Worm (Caenorhabditis elegans) whole organism, L1 larva: ENCODE results near the gene arv-1.

Experiments
- C04F5.9 ChIP-seq: sonication (generic microtip); optimal IDR thresholded peaks from 2 replicates; lab custom pipeline; 2016; ENCODE audit warnings: missing genetic modification characterization, missing compliant biosample characterization
- C16A3.4 ChIP-seq: fragments of 150-350 bp; optimal IDR thresholded peaks from 2 replicates; lab custom pipeline; 2014; ENCODE audit warnings: missing biosample characterization, missing genetic modification characterization
- F16B12.6 ChIP-seq: fragments of 150-350 bp; optimal IDR thresholded peaks from 2 replicates; lab custom pipeline; 2014; ENCODE audit warnings: missing biosample characterization, missing genetic modification characterization
- Y116A8C.19 ChIP-seq: sonication (generic microtip); optimal IDR thresholded peaks from 2 replicates; lab custom pipeline; 2016; ENCODE audit warnings: missing compliant biosample characterization, missing genetic modification characterization, borderline replicate concordance
- alr-1 ChIP-seq: fragments of 200-800 bp; sonication (Bioruptor generic); optimal IDR thresholded peaks from 2 replicates; lab custom pipeline; 2018; ENCODE audit warnings: borderline replicate concordance, mild to moderate bottlenecking, missing genetic modification characterization, missing compliant biosample characterization
- ama-1 ChIP-seq: fragments of 150-350 bp; optimal IDR thresholded peaks from 2 replicates; lab custom pipeline; 2014
- blmp-1 ChIP-seq: fragments of 150-350 bp; optimal IDR thresholded peaks from 2 replicates; lab custom pipeline; 2014; ENCODE audit warnings: missing biosample characterization, missing genetic modification characterization
- ceh-8 ChIP-seq: fragments of 200-800 bp; sonication (Bioruptor generic); optimal IDR thresholded peaks from 2 replicates; lab custom pipeline; 2018; ENCODE audit warnings: mild to moderate bottlenecking, missing genetic modification characterization, moderate library complexity, missing compliant biosample characterization
- ceh-90 ChIP-seq: sonication (generic microtip); optimal IDR thresholded peaks from 2 replicates; lab custom pipeline; 2016; ENCODE audit warnings: missing genetic modification characterization, missing compliant biosample characterization
- ces-1 ChIP-seq: fragments of 150-350 bp; optimal IDR thresholded peaks from 2 replicates; lab custom pipeline; 2014; ENCODE audit warnings: missing biosample characterization, missing genetic modification reagents, missing genetic modification characterization
- dpl-1 ChIP-seq, 3 experiments: fragments of 150-350 bp in 2 of 3; sonication (generic microtip) in 1 of 3; optimal IDR thresholded peaks; 2 replicates each; lab custom pipeline; 2014 to 2017; ENCODE audit warnings: missing biosample characterization in 3 of 3, missing genetic modification characterization in 3 of 3, missing genetic modification reagents in 3 of 3
- dsc-1 ChIP-seq: sonication (generic microtip); optimal IDR thresholded peaks from 2 replicates; lab custom pipeline; 2016; ENCODE audit warnings: mild to moderate bottlenecking, missing genetic modification characterization, missing compliant biosample characterization
- efl-1 ChIP-seq, 4 experiments: fragments of 150-350 bp; optimal IDR thresholded peaks in 3 of 4; peaks in 1 of 4; 1 replicate in 1 of 4; 2 replicates in 3 of 4; lab custom pipeline; 2014; ENCODE audit warnings: missing biosample characterization in 2 of 4, missing genetic modification characterization in 2 of 4, missing genetic modification reagents in 2 of 4
- efl-3 ChIP-seq: fragments of 200-800 bp; sonication (Bioruptor generic); optimal IDR thresholded peaks from 2 replicates; lab custom pipeline; 2018; ENCODE audit warnings: mild to moderate bottlenecking, missing genetic modification characterization, missing compliant biosample characterization
- egl-13 ChIP-seq: sonication (generic microtip); optimal IDR thresholded peaks from 2 replicates; lab custom pipeline; 2016; ENCODE audit warnings: missing genotype, missing genetic modification reagents, missing genetic modification characterization, missing compliant biosample characterization
- egl-27 ChIP-seq, 2 experiments: fragments of 150-350 bp in 1 of 2; sonication (generic microtip); optimal IDR thresholded peaks; 3 replicates each; lab custom pipeline; 2017 to 2018; ENCODE audit warnings: missing biosample characterization in 2 of 2, missing genetic modification characterization in 2 of 2, missing genetic modification reagents in 2 of 2
- elt-2 ChIP-seq: sonication (generic microtip); optimal IDR thresholded peaks from 2 replicates; lab custom pipeline; 2016; ENCODE audit warnings: missing genetic modification characterization, mild to moderate bottlenecking, inconsistent platforms, missing compliant biosample characterization, missing genetic modification reagents
- elt-3 ChIP-seq, 6 experiments: fragments of 150-350 bp in 1 of 6; sonication (generic microtip); optimal IDR thresholded peaks; 2 replicates each; lab custom pipeline; 2017 to 2018; ENCODE audit warnings: missing biosample characterization in 6 of 6, missing genetic modification characterization in 6 of 6, inconsistent platforms in 1 of 6
- ets-5 ChIP-seq: fragments of 200-800 bp; sonication (Bioruptor generic); IDR thresholded peaks from 2 replicates; pipeline ENCODE4 v1.3.6; 2022; ENCODE audit warnings: missing genetic modification characterization, missing compliant biosample characterization
- fkh-10 ChIP-seq: sonication (generic microtip); optimal IDR thresholded peaks from 2 replicates; lab custom pipeline; 2017; ENCODE audit warnings: missing biosample characterization, missing genetic modification reagents, missing genetic modification characterization
- fos-1 ChIP-seq: fragments of 150-350 bp; optimal IDR thresholded peaks from 2 replicates; lab custom pipeline; 2014; ENCODE audit warnings: missing biosample characterization, missing genetic modification characterization
- grh-1 ChIP-seq: fragments of 200-800 bp; sonication (Bioruptor generic); IDR thresholded peaks from 2 replicates; pipeline ENCODE4 v1.3.6; 2022; ENCODE audit warnings: missing genetic modification reagents, missing genetic modification characterization, missing compliant biosample characterization
- irx-1 ChIP-seq: sonication (generic microtip); optimal IDR thresholded peaks from 2 replicates; lab custom pipeline; 2016; ENCODE audit warnings: missing genetic modification characterization, missing compliant biosample characterization
- isw-1 ChIP-seq: fragments of 200-800 bp; sonication (Bioruptor generic); IDR thresholded peaks from 2 replicates; pipeline ENCODE4 v1.3.6; 2022; ENCODE audit warnings: missing genetic modification characterization, missing compliant biosample characterization
- lin-15B ChIP-seq: fragments of 150-350 bp; sonication (generic microtip); optimal IDR thresholded peaks from 3 replicates; lab custom pipeline; 2014; ENCODE audit warnings: missing biosample characterization, missing genetic modification characterization
- lin-35 ChIP-seq, 2 experiments: fragments of 150-350 bp; optimal IDR thresholded peaks; 2 replicates each; lab custom pipeline; 2014; ENCODE audit warnings: missing biosample characterization in 2 of 2, missing genetic modification characterization in 2 of 2, missing genetic modification reagents in 2 of 2
- lir-3 ChIP-seq: sonication (generic microtip); optimal IDR thresholded peaks from 2 replicates; lab custom pipeline; 2016; ENCODE audit warnings: mild to moderate bottlenecking, missing genetic modification characterization, moderate library complexity, missing compliant biosample characterization; ENCODE audit not compliant: poor library complexity
- lsy-2 ChIP-seq, 2 experiments: fragments of 150-350 bp; optimal IDR thresholded peaks; 2 replicates each; lab custom pipeline; 2014; ENCODE audit warnings: missing biosample characterization in 2 of 2, missing genetic modification characterization in 2 of 2
- mab-9 ChIP-seq: fragments of 200-800 bp; sonication (Bioruptor generic); IDR thresholded peaks from 2 replicates; pipeline ENCODE4 v1.3.6; 2022; ENCODE audit warnings: missing genetic modification reagents, missing genetic modification characterization, missing compliant biosample characterization
- nhr-11 ChIP-seq: fragments of 150-350 bp; optimal IDR thresholded peaks from 2 replicates; lab custom pipeline; 2014; ENCODE audit warnings: missing biosample characterization, missing genetic modification characterization
- nhr-20 ChIP-seq: sonication (generic microtip); optimal IDR thresholded peaks from 2 replicates; lab custom pipeline; 2016; ENCODE audit warnings: mild to moderate bottlenecking, missing genetic modification characterization, missing compliant biosample characterization
- nhr-71 ChIP-seq: sonication (generic microtip); optimal IDR thresholded peaks from 2 replicates; lab custom pipeline; 2016; ENCODE audit warnings: mild to moderate bottlenecking, missing genetic modification characterization, moderate library complexity, missing compliant biosample characterization
- nhr-85 ChIP-seq: sonication (generic microtip); peaks from one replicate; lab custom pipeline; 2016; ENCODE audit warnings: missing genetic modification characterization, inconsistent platforms, missing compliant biosample characterization
- nhr-90 ChIP-seq: sonication (generic microtip); optimal IDR thresholded peaks from 2 replicates; lab custom pipeline; 2016; ENCODE audit warnings: mild to moderate bottlenecking, missing genetic modification characterization, missing compliant biosample characterization; ENCODE audit not compliant: poor library complexity
- pag-3 ChIP-seq: sonication (generic microtip); optimal IDR thresholded peaks from 2 replicates; lab custom pipeline; 2017; ENCODE audit warnings: missing genetic modification characterization, mild to moderate bottlenecking, missing compliant biosample characterization, antibody characterized with exemption, borderline replicate concordance; ENCODE audit not compliant: insufficient read depth
- pax-3 ChIP-seq: fragments of 200-800 bp; sonication (Bioruptor generic); optimal IDR thresholded peaks from 2 replicates; lab custom pipeline; 2018; ENCODE audit warnings: mild to moderate bottlenecking, missing genetic modification characterization, moderate library complexity, missing compliant biosample characterization
- pqm-1 ChIP-seq: sonication (generic microtip); optimal IDR thresholded peaks from 3 replicates; lab custom pipeline; 2017; ENCODE audit warnings: missing biosample characterization, missing genetic modification characterization
- rnt-1 ChIP-seq: sonication (generic microtip); optimal IDR thresholded peaks from 2 replicates; lab custom pipeline; 2016; ENCODE audit warnings: mild to moderate bottlenecking, missing genetic modification characterization, moderate library complexity, missing compliant biosample characterization
- snu-23 ChIP-seq: sonication (generic microtip); optimal IDR thresholded peaks from 2 replicates; lab custom pipeline; 2016; ENCODE audit warnings: missing genetic modification characterization, missing compliant biosample characterization
- sox-4 ChIP-seq: sonication (generic microtip); optimal IDR thresholded peaks from 2 replicates; lab custom pipeline; 2016; ENCODE audit warnings: missing genetic modification characterization, missing compliant biosample characterization
- swsn-7 ChIP-seq: sonication (generic microtip); optimal IDR thresholded peaks from 2 replicates; lab custom pipeline; 2016; ENCODE audit warnings: missing genetic modification characterization, missing compliant biosample characterization
- tbx-2 ChIP-seq: sonication (generic microtip); optimal IDR thresholded peaks from 2 replicates; lab custom pipeline; 2016; ENCODE audit warnings: missing genetic modification characterization, missing compliant biosample characterization
- tlp-1 ChIP-seq: fragments of 150-350 bp; optimal IDR thresholded peaks from 2 replicates; lab custom pipeline; 2014; ENCODE audit warnings: missing biosample characterization, missing genetic modification characterization
- unc-130 ChIP-seq: fragments of 150-350 bp; optimal IDR thresholded peaks from 2 replicates; lab custom pipeline; 2017; ENCODE audit warnings: missing biosample characterization, missing genetic modification characterization, inconsistent platforms
- unc-30 ChIP-seq: sonication (generic microtip); optimal IDR thresholded peaks from 2 replicates; lab custom pipeline; 2017; ENCODE audit warnings: missing biosample characterization, missing genetic modification characterization
- unc-86 ChIP-seq: sonication (generic microtip); optimal IDR thresholded peaks from 2 replicates; lab custom pipeline; 2016; ENCODE audit warnings: missing genetic modification characterization, missing compliant biosample characterization
- unc-98 ChIP-seq: fragments of 200-800 bp; sonication (Bioruptor generic); IDR thresholded peaks from 2 replicates; pipeline ENCODE4 v1.3.6; 2022; ENCODE audit warnings: missing genetic modification characterization, missing compliant biosample characterization
- vab-15 ChIP-seq: sonication (generic microtip); optimal IDR thresholded peaks from 2 replicates; lab custom pipeline; 2017; ENCODE audit warnings: missing genotype, mild to moderate bottlenecking, missing genetic modification characterization, missing compliant biosample characterization
- zag-1 ChIP-seq: fragments of 150-350 bp; optimal IDR thresholded peaks from 2 replicates; lab custom pipeline; 2014; ENCODE audit warnings: missing biosample characterization, missing genetic modification characterization
- zip-4 ChIP-seq: fragments of 200-800 bp; sonication (Bioruptor generic); optimal IDR thresholded peaks from 2 replicates; lab custom pipeline; 2018; ENCODE audit warnings: mild to moderate bottlenecking, missing genetic modification characterization, moderate library complexity, missing compliant biosample characterization
- ztf-11 ChIP-seq, 2 experiments: sonication (generic microtip); optimal IDR thresholded peaks; 2 replicates each; lab custom pipeline; 2016 to 2017; ENCODE audit warnings: missing genetic modification characterization in 2 of 2, missing biosample characterization in 1 of 2, missing compliant biosample characterization in 1 of 2
- ztf-4 ChIP-seq: fragments of 150-350 bp; optimal IDR thresholded peaks from 2 replicates; lab custom pipeline; 2014; ENCODE audit warnings: missing biosample characterization, missing genetic modification characterization

The arv-1 gene

DNA sequence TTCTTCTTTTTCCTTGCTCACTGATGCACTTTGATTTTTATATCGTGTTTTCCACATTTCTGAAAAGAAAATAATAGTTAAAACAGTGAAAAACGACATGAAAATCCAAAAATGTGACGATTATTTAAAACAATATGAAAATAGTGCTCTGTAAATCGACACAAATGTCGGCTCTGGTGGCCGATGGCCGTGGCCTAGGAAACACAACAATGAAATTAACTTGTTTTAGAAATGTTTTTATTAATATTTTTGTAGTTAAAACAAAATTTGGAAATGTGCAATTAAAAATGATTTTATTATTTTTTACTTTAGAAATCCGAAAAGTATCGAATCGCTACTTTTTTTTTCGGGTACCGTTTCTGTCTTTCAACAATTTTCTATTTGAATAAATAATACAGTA is at the start of gene arv-1:
arv-1 (minus strand) TSS at position 65 of the 400 bp plus-strand sequence.
- peak; percentile 70 for TF ChIP-seq snu-23 (GFP tag; lab: Kevin White, UChicago)
- peak; percentile 68 to 72 for TF ChIP-seq efl-1 (optimal IDR thresholded peaks at IDR 0.05; lab: Kevin White, UChicago)
- peak; percentile 59 to 97 for TF ChIP-seq efl-1 (GFP tag; optimal IDR thresholded peaks at IDR 0.05 in 1 of 2; lab: Kevin White, UChicago)
- TF ChIP-seq isw-1 = peak; percentile 43
- peak; percentile 82 for TF ChIP-seq ceh-90 (tag; lab: Kevin White, UChicago)
- no peak for TF ChIP-seq ama-1 (lab: Kevin White, UChicago)
- TF ChIP-seq unc-86 (tag; lab: Kevin White, UChicago) = peak; percentile 42
- peak; percentile 63 for TF ChIP-seq blmp-1 (tag; lab: Kevin White, UChicago)
- TF ChIP-seq C16A3.4 (tag; lab: Kevin White, UChicago) = peak; percentile 50
- peak; percentile 74 for TF ChIP-seq egl-13
- peak; percentile 27 for TF ChIP-seq elt-2 (tag; lab: Kevin White, UChicago)
- TF ChIP-seq grh-1 (GFP tag; lab: Robert Waterston, UW) = no peak; the same call in 1 of the 2 replicates
- peak; percentile 92 for TF ChIP-seq rnt-1 (tag; lab: Kevin White, UChicago)
- peak; percentile 65 for TF ChIP-seq dsc-1 (tag; lab: Kevin White, UChicago)
- TF ChIP-seq elt-3 (tag; optimal IDR thresholded peaks at IDR 0.05; lab: Kevin White, UChicago) = peak in 1 of 6 experiments; percentile 51
- no peak for TF ChIP-seq vab-15 (tag; lab: Kevin White, UChicago)
- peak; percentile 66 for TF ChIP-seq unc-130
- TF ChIP-seq lin-35 (GFP tag; optimal IDR thresholded peaks at IDR 0.05; lab: Kevin White, UChicago) = peak; percentile 43 to 72
- peak; percentile 71 for TF ChIP-seq nhr-20
- peak; percentile 61 for TF ChIP-seq swsn-7 (tag; lab: Kevin White, UChicago)
- TF ChIP-seq pag-3 (tag; lab: Kevin White, UChicago) = no peak
- no peak for TF ChIP-seq fos-1 (tag; lab: Kevin White, UChicago)
- TF ChIP-seq pax-3 (tag; lab: Kevin White, UChicago) = peak; percentile 72
- no peak for TF ChIP-seq unc-30 (tag; lab: Kevin White, UChicago)
- no peak for TF ChIP-seq fkh-10 (GFP tag; lab: Kevin White, UChicago)
- TF ChIP-seq egl-27 (tag; optimal IDR thresholded peaks at IDR 0.05; lab: Kevin White, UChicago) = no peak
- no peak for TF ChIP-seq ztf-4 (tag; lab: Kevin White, UChicago)
- peak; percentile 82 to 83 for TF ChIP-seq lsy-2 (tag; optimal IDR thresholded peaks at IDR 0.05; lab: Kevin White, UChicago)
- peak; percentile 36 for TF ChIP-seq sox-4 (tag; lab: Kevin White, UChicago)
- TF ChIP-seq lir-3 = peak; percentile 89
- TF ChIP-seq ceh-8 = no peak
- peak; percentile 75 for TF ChIP-seq irx-1 (tag; lab: Kevin White, UChicago)
- TF ChIP-seq C04F5.9 (tag; lab: Kevin White, UChicago) = peak; percentile 52
- no peak for TF ChIP-seq ces-1
- peak; percentile 75 for TF ChIP-seq tbx-2
- TF ChIP-seq F16B12.6 (tag; lab: Kevin White, UChicago) = peak; percentile 31
- no peak for TF ChIP-seq zag-1
- no peak for TF ChIP-seq mab-9 (GFP tag; lab: Robert Waterston, UW)
- TF ChIP-seq pqm-1 = no peak
- no peak for TF ChIP-seq ets-5
- TF ChIP-seq ztf-11 (tag; optimal IDR thresholded peaks at IDR 0.05; lab: Kevin White, UChicago) = peak in 1 of 2 experiments; percentile 78
- TF ChIP-seq zip-4 (GFP tag; lab: Kevin White, UChicago) = no peak
- peak; percentile 79 for TF ChIP-seq nhr-71
- TF ChIP-seq Y116A8C.19 (tag; lab: Kevin White, UChicago) = no peak
- TF ChIP-seq efl-3 (GFP tag; lab: Kevin White, UChicago) = no peak
- peak; percentile 51 to 72 (median 70) for TF ChIP-seq dpl-1 (GFP tag; optimal IDR thresholded peaks at IDR 0.05; lab: Kevin White, UChicago)
- no peak for TF ChIP-seq tlp-1 (tag; lab: Kevin White, UChicago)
- TF ChIP-seq alr-1 (tag; lab: Kevin White, UChicago) = no peak
- peak; percentile 67 for TF ChIP-seq nhr-85
- peak; percentile 49 for TF ChIP-seq lin-15B (tag; lab: Kevin White, UChicago)
- no peak; the same call in 1 of the 2 replicates for TF ChIP-seq unc-98 (GFP tag; lab: Robert Waterston, UW)
- TF ChIP-seq nhr-90 (tag; lab: Kevin White, UChicago) = peak; percentile 81
- TF ChIP-seq nhr-11 (tag; lab: Kevin White, UChicago) = peak; percentile 27
